Fruit fly (Drosophila melanogaster) whole organism, embryonic: ENCODE data around the gene SIFaR.

Source experiments
- Abd-B ChIP-seq: fragments of 200-800 bp; sonication (Bioruptor generic); optimal IDR thresholded peaks from 2 replicates; lab custom pipeline; 2018; ENCODE audit warnings: missing biosample characterization, mild to moderate bottlenecking, missing genetic modification characterization, moderate library complexity
- Atf6 ChIP-seq: fragments of 200-800 bp; sonication (Bioruptor generic); IDR thresholded peaks from 2 replicates; pipeline ENCODE4 v1.3.6; 2022; ENCODE audit warnings: missing biosample characterization, missing genetic modification characterization
- CG10321 ChIP-seq: fragments of 200-800 bp; sonication (Bioruptor generic); IDR thresholded peaks from 2 replicates; pipeline ENCODE4 v1.3.6; 2022; ENCODE audit warnings: missing biosample characterization, missing genetic modification characterization
- CG10543 ChIP-seq: fragments of 200-800 bp; sonication (Bioruptor generic); optimal IDR thresholded peaks from 3 replicates; lab custom pipeline; 2017; ENCODE audit warnings: missing biosample characterization, mild to moderate bottlenecking, missing genetic modification characterization, moderate library complexity
- CG10654 ChIP-seq: fragments of 200-800 bp; sonication (Bioruptor generic); optimal IDR thresholded peaks from 2 replicates; lab custom pipeline; 2016; ENCODE audit warnings: missing biosample characterization, missing genetic modification characterization
- CG12155 ChIP-seq: fragments of 200-800 bp; sonication (Bioruptor generic); optimal IDR thresholded peaks from 3 replicates; lab custom pipeline; 2016; ENCODE audit warnings: missing biosample characterization, missing genetic modification characterization
- CG13287 ChIP-seq: fragments of 200-800 bp; sonication (Bioruptor generic); IDR thresholded peaks from 2 replicates; pipeline ENCODE4 v1.3.6; 2022; ENCODE audit warnings: missing biosample characterization, missing genetic modification characterization; ENCODE audit not compliant: partially characterized antibody
- CG1529 ChIP-seq: fragments of 200-800 bp; sonication (Bioruptor generic); optimal IDR thresholded peaks from 3 replicates; lab custom pipeline; 2018; ENCODE audit warnings: missing biosample characterization, missing genetic modification characterization
- CG15601 ChIP-seq: fragments of 200-800 bp; sonication (Bioruptor generic); optimal IDR thresholded peaks from 3 replicates; lab custom pipeline; 2019; ENCODE audit warnings: missing biosample characterization, mild to moderate bottlenecking, missing genetic modification characterization, moderate library complexity
- CG17612 ChIP-seq: fragments of 200-800 bp; sonication (Bioruptor generic); IDR thresholded peaks from 2 replicates; pipeline ENCODE4 v1.3.6; 2022; ENCODE audit warnings: missing biosample characterization, missing genetic modification characterization
- CG18476 ChIP-seq: fragments of 200-800 bp; sonication (Bioruptor generic); optimal IDR thresholded peaks from 2 replicates; lab custom pipeline; 2016; ENCODE audit warnings: missing biosample characterization, mild to moderate bottlenecking, missing genetic modification characterization
- CG3407 ChIP-seq: fragments of 200-800 bp; sonication (Bioruptor generic); optimal IDR thresholded peaks from 2 replicates; lab custom pipeline; 2018; ENCODE audit warnings: missing biosample characterization, mild to moderate bottlenecking, missing genetic modification characterization
- CG3838 ChIP-seq: fragments of 200-800 bp; sonication (Bioruptor generic); optimal IDR thresholded peaks from 3 replicates; lab custom pipeline; 2016; ENCODE audit warnings: missing biosample characterization, missing genetic modification characterization
- CG4820 ChIP-seq: fragments of 200-800 bp; sonication (Bioruptor generic); optimal IDR thresholded peaks from 3 replicates; lab custom pipeline; 2016; ENCODE audit warnings: missing biosample characterization, missing genetic modification characterization
- CG6689 ChIP-seq: fragments of 200-800 bp; sonication (Bioruptor generic); IDR thresholded peaks from 2 replicates; pipeline ENCODE4 v1.3.6; 2022; ENCODE audit warnings: missing biosample characterization, missing genetic modification characterization
- CG7786 ChIP-seq: fragments of 200-800 bp; sonication (Bioruptor generic); optimal IDR thresholded peaks from 2 replicates; lab custom pipeline; 2016; ENCODE audit warnings: missing biosample characterization, missing genetic modification characterization
- CG8388 ChIP-seq: fragments of 200-800 bp; sonication (Bioruptor generic); optimal IDR thresholded peaks from 2 replicates; lab custom pipeline; 2019; ENCODE audit warnings: missing biosample characterization, mild to moderate bottlenecking, missing genetic modification characterization, moderate library complexity
- Deaf1 ChIP-seq: fragments of 200-800 bp; optimal IDR thresholded peaks from 3 replicates; lab custom pipeline; 2019; ENCODE audit warnings: missing biosample characterization, mild to moderate bottlenecking, missing genetic modification characterization, moderate library complexity
- Ets65A ChIP-seq: fragments of 200-800 bp; sonication (Bioruptor generic); peaks from one replicate; lab custom pipeline; 2016; ENCODE audit warnings: missing biosample characterization, missing genetic modification characterization
- H2.0 ChIP-seq: fragments of 200-800 bp; sonication (Bioruptor generic); IDR thresholded peaks from 2 replicates; pipeline ENCODE4 v1.3.6; 2022; ENCODE audit warnings: missing biosample characterization, missing genetic modification characterization
- Hr51 ChIP-seq, 2 experiments: fragments of 200-800 bp; sonication (Bioruptor generic); optimal IDR thresholded peaks; 2 replicates in 1 of 2; 3 replicates in 1 of 2; lab custom pipeline; 2016 to 2018; ENCODE audit warnings: missing biosample characterization in 2 of 2, missing genetic modification characterization in 2 of 2, mild to moderate bottlenecking in 1 of 2, moderate library complexity in 1 of 2
- MBD-R2 ChIP-seq: fragments of 200-800 bp; sonication (Bioruptor generic); IDR thresholded peaks from 2 replicates; pipeline ENCODE4 v1.3.6; 2022; ENCODE audit warnings: missing biosample characterization, missing genetic modification characterization
- Mad ChIP-seq: fragments of 200-800 bp; sonication (Bioruptor generic); optimal IDR thresholded peaks from 2 replicates; lab custom pipeline; 2016; ENCODE audit warnings: missing biosample characterization, missing genetic modification characterization
- Nf-YB ChIP-seq: fragments of 200-800 bp; sonication (Bioruptor generic); optimal IDR thresholded peaks from 3 replicates; lab custom pipeline; 2019; ENCODE audit warnings: missing biosample characterization, mild to moderate bottlenecking, missing genetic modification characterization, moderate library complexity
- Oaz ChIP-seq: fragments of 200-800 bp; sonication (Bioruptor generic); IDR thresholded peaks from 2 replicates; pipeline ENCODE4 v1.3.6; 2022; ENCODE audit warnings: missing biosample characterization, missing genetic modification characterization
- Oli ChIP-seq: fragments of 200-800 bp; sonication (Bioruptor generic); optimal IDR thresholded peaks from 2 replicates; lab custom pipeline; 2018; ENCODE audit warnings: missing biosample characterization, mild to moderate bottlenecking, missing genetic modification characterization, moderate library complexity
- Opbp ChIP-seq: fragments of 200-800 bp; sonication (Bioruptor generic); IDR thresholded peaks from 3 replicates; pipeline ENCODE4 v1.3.6; 2022; ENCODE audit warnings: missing biosample characterization, missing genetic modification characterization; ENCODE audit not compliant: partially characterized antibody
- Poxn ChIP-seq: fragments of 200-800 bp; sonication (Bioruptor generic); IDR thresholded peaks from 2 replicates; pipeline ENCODE4 v1.3.6; 2022; ENCODE audit warnings: missing biosample characterization, missing genetic modification characterization
- Trl ChIP-seq, 3 experiments: fragments of >200 bp in 2 of 3; fragments of 200-800 bp in 1 of 3; sonication (Bioruptor generic) in 1 of 3; optimal IDR thresholded peaks; 2 replicates in 1 of 3; 3 replicates in 2 of 3; lab custom pipeline; 2016 to 2017; ENCODE audit warnings: missing biosample characterization in 1 of 3, missing genetic modification characterization in 1 of 3
- Xbp1 ChIP-seq: fragments of 200-800 bp; sonication (Bioruptor generic); optimal IDR thresholded peaks from 3 replicates; lab custom pipeline; 2016; ENCODE audit warnings: missing biosample characterization, mild to moderate bottlenecking, missing genetic modification characterization
- ara ChIP-seq: fragments of 200-800 bp; sonication (Bioruptor generic); IDR thresholded peaks from 2 replicates; pipeline ENCODE4 v1.3.6; 2022; ENCODE audit warnings: missing biosample characterization, missing genetic modification characterization
- caup ChIP-seq: fragments of 200-800 bp; sonication (Bioruptor generic); optimal IDR thresholded peaks from 3 replicates; lab custom pipeline; 2017; ENCODE audit warnings: missing biosample characterization, mild to moderate bottlenecking, missing genetic modification characterization, moderate library complexity; ENCODE audit not compliant: severe bottlenecking
- chm ChIP-seq: fragments of 200-800 bp; sonication (Bioruptor generic); IDR thresholded peaks from 2 replicates; pipeline ENCODE4 v1.3.6; 2022; ENCODE audit warnings: missing biosample characterization, missing genetic modification characterization
- ci ChIP-seq: fragments of 200-800 bp; sonication (Bioruptor generic); IDR thresholded peaks from 3 replicates; pipeline ENCODE4 v1.3.6; 2022; ENCODE audit warnings: missing biosample characterization, missing genetic modification characterization
- dati ChIP-seq: fragments of 200-800 bp; sonication (Bioruptor generic); IDR thresholded peaks from 2 replicates; pipeline ENCODE4 v1.3.6; 2022; ENCODE audit warnings: missing biosample characterization, missing genetic modification characterization
- en ChIP-seq: fragments of 200-800 bp; sonication (Bioruptor generic); optimal IDR thresholded peaks from 2 replicates; lab custom pipeline; 2016; ENCODE audit warnings: missing biosample characterization, missing genetic modification characterization
- eve ChIP-seq, 2 experiments: fragments of >200 bp; optimal IDR thresholded peaks; 2 replicates each; lab custom pipeline; 2017; ENCODE audit warnings: missing biosample characterization in 2 of 2, missing genetic modification characterization in 2 of 2
- eyg ChIP-seq: fragments of 200-800 bp; sonication (Bioruptor generic); optimal IDR thresholded peaks from 3 replicates; lab custom pipeline; 2016; ENCODE audit warnings: missing biosample characterization, missing genetic modification characterization
- fd3F ChIP-seq: fragments of 200-800 bp; sonication (Bioruptor generic); optimal IDR thresholded peaks from 2 replicates; lab custom pipeline; 2018; ENCODE audit warnings: missing biosample characterization, mild to moderate bottlenecking, missing genetic modification characterization, moderate library complexity
- hb ChIP-seq: fragments of 200-800 bp; sonication (Bioruptor generic); IDR thresholded peaks from 3 replicates; pipeline ENCODE4 v1.3.6; 2022; ENCODE audit warnings: missing biosample characterization, missing genetic modification characterization; ENCODE audit not compliant: partially characterized antibody
- inv ChIP-seq: fragments of 200-800 bp; sonication (Bioruptor generic); IDR thresholded peaks from 2 replicates; pipeline ENCODE4 v1.3.6; 2022; ENCODE audit warnings: missing biosample characterization, missing genetic modification characterization; ENCODE audit not compliant: partially characterized antibody
- nau ChIP-seq: fragments of 200-800 bp; sonication (Bioruptor generic); optimal IDR thresholded peaks from 3 replicates; lab custom pipeline; 2017; ENCODE audit warnings: missing biosample characterization, mild to moderate bottlenecking, missing genetic modification characterization, missing genetic modification reagents
- p53 ChIP-seq: fragments of 200-800 bp; sonication (Bioruptor generic); optimal IDR thresholded peaks from 2 replicates; lab custom pipeline; 2016; ENCODE audit warnings: missing biosample characterization, missing genetic modification characterization
- psq ChIP-seq: fragments of 200-800 bp; sonication (Bioruptor generic); optimal IDR thresholded peaks from 2 replicates; lab custom pipeline; 2017; ENCODE audit warnings: missing biosample characterization, missing genetic modification characterization
- repo ChIP-seq: fragments of 200-800 bp; sonication (Bioruptor generic); optimal IDR thresholded peaks from 2 replicates; lab custom pipeline; 2016; ENCODE audit warnings: missing biosample characterization, missing genetic modification characterization
- sob ChIP-seq: fragments of 200-800 bp; sonication (Bioruptor generic); IDR thresholded peaks from 2 replicates; pipeline ENCODE4 v1.3.6; 2022; ENCODE audit warnings: missing biosample characterization, missing genetic modification characterization
- ssp ChIP-seq: fragments of 200-800 bp; sonication (Bioruptor generic); IDR thresholded peaks from 2 replicates; pipeline ENCODE4 v1.3.6; 2022; ENCODE audit warnings: missing biosample characterization, missing genetic modification characterization
- stc ChIP-seq: fragments of 200-800 bp; sonication (Bioruptor generic); IDR thresholded peaks from 2 replicates; pipeline ENCODE4 v1.3.6; 2022; ENCODE audit warnings: missing biosample characterization, missing genetic modification characterization
- sug ChIP-seq: fragments of 200-800 bp; optimal IDR thresholded peaks from 2 replicates; lab custom pipeline; 2019; ENCODE audit warnings: missing biosample characterization, mild to moderate bottlenecking, missing genetic modification characterization, moderate library complexity
- tup ChIP-seq: fragments of 200-800 bp; sonication (Bioruptor generic); optimal IDR thresholded peaks from 2 replicates; lab custom pipeline; 2016; ENCODE audit warnings: missing biosample characterization, mild to moderate bottlenecking, missing genetic modification characterization, moderate library complexity
- twi ChIP-seq: fragments of 200-800 bp; optimal IDR thresholded peaks from 2 replicates; lab custom pipeline; 2019; ENCODE audit warnings: missing biosample characterization, mild to moderate bottlenecking, missing genetic modification characterization, moderate library complexity

Gene SIFaR

dm6 chr3R:21263177-21263576 lies 30.6 kb downstream of the SIFaR start (continued):
- TF ChIP-seq CG1529 (GFP tag; lab: Kevin White, UChicago) = peak; percentile 37
- TF ChIP-seq en (GFP tag; lab: Kevin White, UChicago) = no peak
- TF ChIP-seq CG3407 = peak; percentile 47
- TF ChIP-seq Oaz (GFP tag; lab: Robert Waterston, UW) = 0 out of 2 replicates have a peak, but pooled peaks have one; percentile 17
- TF ChIP-seq Mad = peak; percentile 13
- TF ChIP-seq ara (GFP tag; lab: Robert Waterston, UW) = no peak
- no peak for TF ChIP-seq p53 (GFP tag; lab: Kevin White, UChicago)
- no peak for TF ChIP-seq nau (GFP tag; lab: Kevin White, UChicago)
- no peak for TF ChIP-seq Abd-B (GFP tag; lab: Kevin White, UChicago)
- TF ChIP-seq Deaf1 (tag; lab: Kevin White, UChicago) = no peak
- TF ChIP-seq H2.0 = peak; percentile 33; the same call in 1 of the 2 replicates
- no peak for TF ChIP-seq Trl (optimal IDR thresholded peaks at IDR 0.05; lab: Kevin White, UChicago)
- TF ChIP-seq Trl (GFP tag; optimal IDR thresholded peaks at IDR 0.05; lab: Kevin White, UChicago) = no peak
- TF ChIP-seq chm (GFP tag; lab: Robert Waterston, UW) = peak; percentile 76
- no peak for TF ChIP-seq twi (tag; lab: Kevin White, UChicago)
- no peak for TF ChIP-seq CG12155 (GFP tag; lab: Kevin White, UChicago)
- TF ChIP-seq psq = no peak
- TF ChIP-seq eyg (GFP tag; lab: Kevin White, UChicago) = no peak
- TF ChIP-seq CG18476 (GFP tag; lab: Kevin White, UChicago) = no peak
- no peak for TF ChIP-seq CG10543 (GFP tag; lab: Kevin White, UChicago)
- TF ChIP-seq Opbp (GFP tag; lab: Robert Waterston, UW) = no peak
- no peak for TF ChIP-seq CG3838 (GFP tag; lab: Kevin White, UChicago)
- TF ChIP-seq tup (GFP tag; lab: Kevin White, UChicago) = no peak
- TF ChIP-seq sob = peak; percentile 66
- TF ChIP-seq CG17612 (GFP tag; lab: Robert Waterston, UW) = 0 out of 2 replicates have a peak, but pooled peaks have one; percentile 18
- no peak for TF ChIP-seq hb (GFP tag; lab: Robert Waterston, UW)
- peak; percentile 56; the same call in 1 of the 2 replicates for TF ChIP-seq Atf6 (GFP tag; lab: Robert Waterston, UW)
- TF ChIP-seq repo (GFP tag; lab: Kevin White, UChicago) = no peak
- no peak for TF ChIP-seq sug (tag; lab: Kevin White, UChicago)
- TF ChIP-seq CG10654 = no peak
- no peak for TF ChIP-seq CG13287 (GFP tag; lab: Robert Waterston, UW)
- no peak for TF ChIP-seq Ets65A (GFP tag; lab: Kevin White, UChicago)
- TF ChIP-seq caup (GFP tag; lab: Kevin White, UChicago) = peak; percentile 31
- TF ChIP-seq Poxn (GFP tag; lab: Robert Waterston, UW) = no peak
- no peak for TF ChIP-seq CG10321 (GFP tag; lab: Robert Waterston, UW)
- peak; percentile 26 for TF ChIP-seq Xbp1 (GFP tag; lab: Kevin White, UChicago)
- TF ChIP-seq CG4820 (GFP tag; lab: Kevin White, UChicago) = no peak
- no peak for TF ChIP-seq eve (GFP tag; optimal IDR thresholded peaks at IDR 0.05; lab: Kevin White, UChicago)
- TF ChIP-seq CG15601 (tag; lab: Kevin White, UChicago) = peak; percentile 12
- TF ChIP-seq fd3F (GFP tag; lab: Kevin White, UChicago) = peak; percentile 22
- TF ChIP-seq CG6689 (GFP tag; lab: Robert Waterston, UW) = 0 out of 2 replicates have a peak, but pooled peaks have one; percentile 18
- TF ChIP-seq CG7786 (GFP tag; lab: Kevin White, UChicago) = no peak
- TF ChIP-seq dati (GFP tag; lab: Robert Waterston, UW) = no peak
- peak; percentile 61; the same call in 1 of the 2 replicates for TF ChIP-seq stc (GFP tag; lab: Robert Waterston, UW)
- TF ChIP-seq inv (GFP tag; lab: Robert Waterston, UW) = no peak
- TF ChIP-seq ci (GFP tag; lab: Robert Waterston, UW) = peak; percentile 85
- TF ChIP-seq ssp = no peak
- TF ChIP-seq CG8388 (GFP tag; lab: Kevin White, UChicago) = peak; percentile 35
- TF ChIP-seq Nf-YB (GFP tag; lab: Kevin White, UChicago) = peak; percentile 17
- TF ChIP-seq MBD-R2 (GFP tag; lab: Robert Waterston, UW) = no peak
- TF ChIP-seq Hr51 (GFP tag; optimal IDR thresholded peaks at IDR 0.05; lab: Kevin White, UChicago) = peak in 1 of 2 experiments; percentile 19
- no peak for TF ChIP-seq Oli (tag; lab: Kevin White, UChicago)
